Fruit fly (Drosophila melanogaster) whole organism, prepupa: ENCODE data around the gene Es2.

Experiments used
- CG8119 ChIP-seq: fragments of 200-800 bp; sonication (Bioruptor generic); IDR thresholded peaks from 3 replicates; pipeline ENCODE4 v1.3.6; 2022; ENCODE audit warnings: missing biosample characterization, missing genetic modification characterization
- Eip93F ChIP-seq: fragments of 200-800 bp; sonication (Bioruptor generic); optimal IDR thresholded peaks from 2 replicates; lab custom pipeline; 2016; ENCODE audit warnings: missing biosample characterization, mild to moderate bottlenecking, missing genetic modification characterization
- Gug ChIP-seq: fragments of 200-800 bp; sonication (Bioruptor generic); IDR thresholded peaks from 2 replicates; pipeline ENCODE4 v1.3.6; 2022; ENCODE audit warnings: missing biosample characterization, missing genetic modification characterization
- Lpt ChIP-seq: fragments of 200-800 bp; sonication (Bioruptor generic); optimal IDR thresholded peaks from 3 replicates; lab custom pipeline; 2016; ENCODE audit warnings: missing biosample characterization, missing genetic modification characterization
- Met ChIP-seq: fragments of 200-800 bp; sonication (Bioruptor generic); optimal IDR thresholded peaks from 3 replicates; lab custom pipeline; 2016; ENCODE audit warnings: missing biosample characterization, missing genetic modification characterization
- fd85E ChIP-seq: fragments of 200-800 bp; sonication (Bioruptor generic); optimal IDR thresholded peaks from 3 replicates; lab custom pipeline; 2016; ENCODE audit warnings: missing biosample characterization, missing genetic modification characterization
- fkh ChIP-seq: fragments of 200-800 bp; sonication (Bioruptor generic); optimal IDR thresholded peaks from 3 replicates; lab custom pipeline; 2017; ENCODE audit warnings: missing biosample characterization, mild to moderate bottlenecking, missing genetic modification characterization, moderate library complexity
- spab ChIP-seq: fragments of 200-800 bp; sonication (Bioruptor generic); optimal IDR thresholded peaks from 2 replicates; lab custom pipeline; 2017; ENCODE audit warnings: missing biosample characterization, mild to moderate bottlenecking, missing genetic modification characterization, missing genetic modification reagents

dm6 chrX:8416956-8417355 lies 44.3 kb upstream of the Es2 start:
- TF ChIP-seq spab (GFP tag; lab: Kevin White, UChicago) (no peak), Met (GFP tag; lab: Kevin White, UChicago) (no peak), Lpt (GFP tag; lab: Kevin White, UChicago) (no peak), fd85E (GFP tag; lab: Kevin White, UChicago) (no peak), Gug (GFP tag; lab: Robert Waterston, UW) (no peak), Eip93F (GFP tag; lab: Kevin White, UChicago) (no peak), CG8119 (GFP tag; lab: Robert Waterston, UW) (no peak), fkh (no peak)
